Fruit fly (Drosophila melanogaster) whole organism, pupa: ENCODE data around the gene CG8326.

Experiments
- CG10348 ChIP-seq: fragments of 200-800 bp; sonication (Bioruptor generic); IDR thresholded peaks from 2 replicates; pipeline ENCODE4 v1.3.6; 2022; ENCODE audit warnings: missing biosample characterization, missing genetic modification characterization
- CG12605 ChIP-seq: fragments of 200-800 bp; sonication (Bioruptor generic); IDR thresholded peaks from 2 replicates; pipeline ENCODE4 v1.3.6; 2022; ENCODE audit warnings: missing biosample characterization, missing genetic modification characterization

DNA sequence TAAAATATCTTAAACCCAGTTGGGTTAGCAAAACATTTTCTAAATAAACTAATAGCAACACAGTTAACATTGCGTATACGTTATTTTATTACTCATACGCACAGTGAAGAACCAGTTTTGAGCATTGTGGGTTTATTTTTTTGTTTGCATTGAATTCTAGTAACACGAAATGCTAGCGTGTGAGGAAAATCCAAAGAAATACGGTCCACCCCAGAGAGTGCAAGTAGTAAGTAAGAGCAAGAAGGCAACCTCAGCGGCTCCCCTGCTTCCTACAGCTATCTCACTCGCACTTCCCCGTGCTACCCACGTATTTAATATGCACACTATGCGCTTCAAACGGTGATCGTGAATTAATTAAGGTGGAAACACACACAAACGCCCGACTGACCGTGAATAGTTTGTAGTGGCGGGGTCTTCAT is 4.3 kb downstream of the CG8326 start:
- TF ChIP-seq CG12605 (GFP tag; lab: Robert Waterston, UW) (peak; percentile 77), CG10348 (peak; percentile 51)
